Fruit fly (Drosophila melanogaster): ENCODE measurements around the gene Sgp.

Sgp gene

dm6 chr2L:8478911-8479706, 40.4 kb upstream of the Sgp start:
- peak; percentile 88 for TF ChIP-seq CG9948 (tag; optimal IDR thresholded peaks at IDR 0.05)
- TF ChIP-seq fd96Ca (GFP tag; IDR thresholded peaks at IDR 0.05), result peak; percentile 83
- TF ChIP-seq CG10348 (GFP tag; IDR thresholded peaks at IDR 0.05), result no peak
- peak; percentile 91 for TF ChIP-seq D1 (tag; optimal IDR thresholded peaks at IDR 0.05)
- peak; percentile 91 for TF ChIP-seq CG34367 (tag; optimal IDR thresholded peaks at IDR 0.05)
- TF ChIP-seq Pif1B (GFP tag; optimal IDR thresholded peaks at IDR 0.05), result peak; percentile 93
- peak; percentile 90 for TF ChIP-seq CG17806 (tag; optimal IDR thresholded peaks at IDR 0.05)
- TF ChIP-seq Ets98B (GFP tag; IDR thresholded peaks at IDR 0.05), result peak; percentile 75
- TF ChIP-seq Snoo (tag; optimal IDR thresholded peaks at IDR 0.05), result peak; percentile 61
- TF ChIP-seq CG4496 (GFP tag; IDR thresholded peaks at IDR 0.05), result peak; percentile 87
- peak; percentile 97 for TF ChIP-seq CG13204 (GFP tag; optimal IDR thresholded peaks at IDR 0.05)
- TF ChIP-seq CG8301 (tag; optimal IDR thresholded peaks at IDR 0.05), result peak; percentile 72
- no peak for TF ChIP-seq CG32121 (GFP tag; IDR thresholded peaks at IDR 0.05)
- TF ChIP-seq rn (GFP tag; IDR thresholded peaks at IDR 0.05), result peak; percentile 51; the same call in 1 of the 2 replicates
- peak; percentile 53 for TF ChIP-seq EcR (GFP tag; optimal IDR thresholded peaks at IDR 0.05)
- peak; percentile 95 for TF ChIP-seq CG12605 (GFP tag; IDR thresholded peaks at IDR 0.05)
- TF ChIP-seq Pif1A (GFP tag; optimal IDR thresholded peaks at IDR 0.05), result peak; percentile 93
- TF ChIP-seq gl (tag; optimal IDR thresholded peaks at IDR 0.05), result peak; percentile 98
- TF ChIP-seq CG14655 (GFP tag; optimal IDR thresholded peaks at IDR 0.05), result no peak
- peak; percentile 89 for TF ChIP-seq CG15710 (tag; optimal IDR thresholded peaks at IDR 0.05)
- TF ChIP-seq CG8159 (tag; optimal IDR thresholded peaks at IDR 0.05), result peak; percentile 87

- TF ChIP-seq Ets98B (GFP tag; IDR thresholded peaks at IDR 0.05) (no peak), gl (tag; optimal IDR thresholded peaks at IDR 0.05) (no peak), CG17806 (tag; optimal IDR thresholded peaks at IDR 0.05) (no peak), rn (GFP tag; IDR thresholded peaks at IDR 0.05) (no peak), CG13204 (GFP tag; optimal IDR thresholded peaks at IDR 0.05) (no peak), Pif1A (GFP tag; optimal IDR thresholded peaks at IDR 0.05) (no peak), Snoo (tag; optimal IDR thresholded peaks at IDR 0.05) (no peak), CG8159 (tag; optimal IDR thresholded peaks at IDR 0.05) (no peak), CG8301 (tag; optimal IDR thresholded peaks at IDR 0.05) (no peak), CG34367 (tag; optimal IDR thresholded peaks at IDR 0.05) (no peak), Pif1B (GFP tag; optimal IDR thresholded peaks at IDR 0.05) (no peak), EcR (GFP tag; optimal IDR thresholded peaks at IDR 0.05) (no peak), CG14655 (GFP tag; optimal IDR thresholded peaks at IDR 0.05) (no peak), D1 (tag; optimal IDR thresholded peaks at IDR 0.05) (no peak), CG4496 (GFP tag; IDR thresholded peaks at IDR 0.05) (no peak), CG15710 (tag; optimal IDR thresholded peaks at IDR 0.05) (no peak), CG10348 (GFP tag; IDR thresholded peaks at IDR 0.05) (no peak), fd96Ca (GFP tag; IDR thresholded peaks at IDR 0.05) (no peak)
Measured at dm6 chr2L:8480825-8481224, 38.7 kb upstream of the Sgp start.

dm6 chr2L:8481623-8482424, 37.7 kb upstream of the Sgp start, which contains the start of gene CG43796:
Gene CG43796 (plus strand): TSS chr2L:8482374.
- TF ChIP-seq fd96Ca (GFP tag; IDR thresholded peaks at IDR 0.05) (no peak), CG8301 (tag; optimal IDR thresholded peaks at IDR 0.05) (no peak), D1 (tag; optimal IDR thresholded peaks at IDR 0.05) (no peak), CG34367 (tag; optimal IDR thresholded peaks at IDR 0.05) (no peak), Ets98B (GFP tag; IDR thresholded peaks at IDR 0.05) (no peak), CG15710 (tag; optimal IDR thresholded peaks at IDR 0.05) (no peak), CG13204 (GFP tag; optimal IDR thresholded peaks at IDR 0.05) (no peak), CG9948 (tag; optimal IDR thresholded peaks at IDR 0.05) (no peak), EcR (GFP tag; optimal IDR thresholded peaks at IDR 0.05) (no peak), Pif1A (GFP tag; optimal IDR thresholded peaks at IDR 0.05) (no peak), CG12605 (GFP tag; IDR thresholded peaks at IDR 0.05) (no peak), CG14655 (GFP tag; optimal IDR thresholded peaks at IDR 0.05) (no peak), CG17806 (tag; optimal IDR thresholded peaks at IDR 0.05) (no peak), gl (tag; optimal IDR thresholded peaks at IDR 0.05) (no peak), CG10348 (GFP tag; IDR thresholded peaks at IDR 0.05) (no peak), CG4496 (GFP tag; IDR thresholded peaks at IDR 0.05) (no peak), rn (GFP tag; IDR thresholded peaks at IDR 0.05) (no peak)

- TF ChIP-seq CG10348 (GFP tag; IDR thresholded peaks at IDR 0.05) (no peak), Snoo (tag; optimal IDR thresholded peaks at IDR 0.05) (no peak), EcR (GFP tag; optimal IDR thresholded peaks at IDR 0.05) (no peak), CG17806 (tag; optimal IDR thresholded peaks at IDR 0.05) (no peak), Ets98B (GFP tag; IDR thresholded peaks at IDR 0.05) (peak; percentile 11; the same call in 1 of the 2 replicates), CG32121 (GFP tag; IDR thresholded peaks at IDR 0.05) (no peak), gl (tag; optimal IDR thresholded peaks at IDR 0.05) (no peak), D1 (tag; optimal IDR thresholded peaks at IDR 0.05) (no peak)
Measured at dm6 chr2L:8485562-8485961, 33.9 kb upstream of the Sgp start.

dm6 chr2L:8488735-8489134, 30.8 kb upstream of the Sgp start, which contains the start of gene CG13088:
Gene CG13088 (plus strand): TSS chr2L:8488981.
- TF ChIP-seq fd96Ca (GFP tag; IDR thresholded peaks at IDR 0.05) (no peak), CG13204 (GFP tag; optimal IDR thresholded peaks at IDR 0.05) (no peak), rn (GFP tag; IDR thresholded peaks at IDR 0.05) (no peak), Ets98B (GFP tag; IDR thresholded peaks at IDR 0.05) (no peak), EcR (GFP tag; optimal IDR thresholded peaks at IDR 0.05) (no peak), Pif1A (GFP tag; optimal IDR thresholded peaks at IDR 0.05) (no peak), D1 (tag; optimal IDR thresholded peaks at IDR 0.05) (no peak), CG14655 (GFP tag; optimal IDR thresholded peaks at IDR 0.05) (no peak), gl (tag; optimal IDR thresholded peaks at IDR 0.05) (no peak), CG15710 (tag; optimal IDR thresholded peaks at IDR 0.05) (no peak)
